Worm (Caenorhabditis elegans): ENCODE data around the gene cng-3.

Gene cng-3

DNA sequence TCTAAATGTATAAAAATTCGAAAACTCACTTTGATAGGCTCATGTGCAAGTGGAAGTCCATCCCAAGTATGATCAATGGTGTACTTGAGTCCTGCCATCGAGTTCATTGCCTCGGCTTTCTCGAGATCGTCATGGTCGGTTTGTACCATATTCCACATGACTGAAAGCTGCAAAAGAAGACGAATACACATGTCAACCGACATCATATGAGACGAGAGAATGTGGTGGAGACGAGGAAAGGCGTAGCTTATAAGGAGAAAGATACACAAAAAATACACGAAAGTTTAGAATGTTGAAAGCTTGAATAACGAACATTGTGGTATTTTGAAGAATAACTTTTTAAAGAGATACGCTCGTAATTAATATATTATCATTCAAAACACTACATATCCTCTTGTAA is 32.0 kb upstream of the cng-3 start, which contains the start of gene C33A12.3:
TSS of gene C33A12.3 (minus strand) at position 167 of the 400 bp plus-strand sequence.
- no peak for TF ChIP-seq egl-27 (tag; optimal IDR thresholded peaks at IDR 0.05)
- peak; percentile 58 for TF ChIP-seq hlh-30 (tag; optimal IDR thresholded peaks at IDR 0.05; ENCODE audit: insufficient read depth)

DNA sequence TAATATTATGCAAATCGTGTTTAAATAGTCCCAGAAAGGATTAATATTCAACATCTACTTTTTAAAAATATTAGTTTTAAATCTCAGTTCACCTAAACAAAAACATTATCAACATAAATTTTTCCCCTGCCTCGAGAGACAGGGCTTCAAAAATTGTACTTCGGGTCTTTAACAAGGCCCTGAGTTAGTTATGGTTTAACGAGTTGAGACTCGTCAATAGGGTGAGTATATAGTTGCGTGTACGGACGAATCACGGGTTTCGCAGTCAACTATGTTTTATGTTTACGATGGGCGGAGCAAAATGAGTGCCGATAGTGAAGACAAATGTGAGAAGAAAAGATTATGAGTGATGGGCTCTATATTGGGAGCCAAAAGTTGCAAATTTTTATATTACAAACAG is 30.8 kb upstream of the cng-3 start:
- TF ChIP-seq lin-38 (GFP tag; IDR thresholded peaks at IDR 0.05) (peak; percentile 2; the same call in 1 of the 2 replicates), pqm-1 (tag; optimal IDR thresholded peaks at IDR 0.05) (peak; percentile 8), hlh-11 (tag; optimal IDR thresholded peaks at IDR 0.05) (peak; percentile 19), Y75B8A.6 (GFP tag; IDR thresholded peaks at IDR 0.05) (no peak), mes-2 (tag; optimal IDR thresholded peaks at IDR 0.05; ENCODE audit: poor library complexity, severe bottlenecking) (peak; percentile 54), aha-1 (tag) (peak; percentile 99), jun-1 (tag; optimal IDR thresholded peaks at IDR 0.05) (no peak), ztf-7 (tag; optimal IDR thresholded peaks at IDR 0.05) (no peak), egl-27 (tag; optimal IDR thresholded peaks at IDR 0.05) (no peak), php-3 (GFP tag; IDR thresholded peaks at IDR 0.05) (peak; percentile 43; the same call in 1 of the 2 replicates), nhr-102 (tag; optimal IDR thresholded peaks at IDR 0.05) (peak; percentile 36), lin-39 (tag; optimal IDR thresholded peaks at IDR 0.05) (no peak), snpc-1.2 (GFP tag; IDR thresholded peaks at IDR 0.05) (0 out of 2 replicates have a peak, but pooled peaks have one; percentile 6), daf-16 (GFP tag; optimal IDR thresholded peaks at IDR 0.05) (no peak), daf-16 (tag; optimal IDR thresholded peaks at IDR 0.05) (peak; percentile 85), dve-1 (tag; optimal IDR thresholded peaks at IDR 0.05; ENCODE audit: insufficient read depth) (no peak)

DNA sequence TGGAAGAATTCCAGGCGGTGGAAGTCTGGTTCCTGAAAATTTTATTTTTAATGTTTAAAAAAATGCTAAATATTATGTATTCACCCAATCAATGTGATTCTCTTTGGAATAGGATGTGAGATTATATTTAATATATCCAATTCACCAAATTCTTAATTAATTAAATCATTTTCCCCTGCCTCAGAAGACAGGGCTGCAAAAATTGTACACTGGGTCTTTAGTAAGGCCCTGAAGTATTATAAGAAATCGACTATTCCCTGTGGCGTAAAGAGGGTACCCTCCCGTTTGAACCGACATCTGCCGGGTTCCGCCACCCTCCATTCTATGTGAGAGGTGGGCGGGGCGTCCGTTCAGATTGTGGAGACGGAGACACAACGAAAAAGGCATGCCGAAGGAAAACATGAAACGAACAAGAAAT is 30.4 kb upstream of the cng-3 start:
- peak; percentile 90 for TF ChIP-seq mes-2 (tag; optimal IDR thresholded peaks at IDR 0.05; ENCODE audit: poor library complexity, severe bottlenecking)
- TF ChIP-seq zag-1 (tag; optimal IDR thresholded peaks at IDR 0.05): no peak
- peak; percentile 95 for TF ChIP-seq snpc-4 (tag; optimal IDR thresholded peaks at IDR 0.05)
- no peak for TF ChIP-seq pqm-1 (tag; optimal IDR thresholded peaks at IDR 0.05)
- TF ChIP-seq spr-1 (tag; optimal IDR thresholded peaks at IDR 0.05): peak; percentile 27
- TF ChIP-seq lin-38 (GFP tag; IDR thresholded peaks at IDR 0.05): peak; percentile 76
- no peak for TF ChIP-seq lir-3 (tag; optimal IDR thresholded peaks at IDR 0.05)
- peak; percentile 65 for TF ChIP-seq hlh-11 (tag; optimal IDR thresholded peaks at IDR 0.05)
- TF ChIP-seq cey-2 (tag; optimal IDR thresholded peaks at IDR 0.05; ENCODE audit: borderline replicate concordance, insufficient read depth): no peak
- no peak for TF ChIP-seq F44E2.7 (GFP tag; IDR thresholded peaks at IDR 0.05)
- TF ChIP-seq ZK337.2 (GFP tag; IDR thresholded peaks at IDR 0.05): no peak
- no peak for TF ChIP-seq zip-11 (GFP tag; IDR thresholded peaks at IDR 0.05)
- TF ChIP-seq ama-1 (optimal IDR thresholded peaks at IDR 0.05): peak; percentile 52
- peak; percentile 62 for TF ChIP-seq duxl-1 (tag; optimal IDR thresholded peaks at IDR 0.05; ENCODE audit: poor library complexity)
- TF ChIP-seq ceh-82 (tag; optimal IDR thresholded peaks at IDR 0.05): no peak
- TF ChIP-seq zfp-2 (tag; optimal IDR thresholded peaks at IDR 0.05): no peak
- TF ChIP-seq dpl-1 (GFP tag; optimal IDR thresholded peaks at IDR 0.05): peak; percentile 41
- 0 out of 2 replicates have a peak, but pooled peaks have one; percentile 7 for TF ChIP-seq saeg-2 (GFP tag; IDR thresholded peaks at IDR 0.05)
- TF ChIP-seq dmd-6 (GFP tag; IDR thresholded peaks at IDR 0.05): peak; percentile 46
- no peak for TF ChIP-seq mxl-3 (GFP tag; optimal IDR thresholded peaks at IDR 0.05)
- peak; percentile 90 for TF ChIP-seq mep-1 (tag; optimal IDR thresholded peaks at IDR 0.05)
- TF ChIP-seq nhr-237 (tag; optimal IDR thresholded peaks at IDR 0.05): no peak
- TF ChIP-seq ceh-44 (GFP tag; IDR thresholded peaks at IDR 0.05): no peak
- TF ChIP-seq snpc-1.2 (GFP tag; IDR thresholded peaks at IDR 0.05): peak; percentile 50
- TF ChIP-seq F10B5.3 (tag; optimal IDR thresholded peaks at IDR 0.05): peak; percentile 86
- TF ChIP-seq nhr-6 (tag; optimal IDR thresholded peaks at IDR 0.05): peak; percentile 66
- peak; percentile 61; the same call in 1 of the 2 replicates for TF ChIP-seq arid-1 (GFP tag; conservative IDR thresholded peaks at IDR 0.05)
- no peak for TF ChIP-seq dmd-9 (GFP tag; IDR thresholded peaks at IDR 0.05)
- no peak for TF ChIP-seq daf-12 (tag; optimal IDR thresholded peaks at IDR 0.05)
- TF ChIP-seq lin-29 (GFP tag; IDR thresholded peaks at IDR 0.05): no peak
- no peak for TF ChIP-seq tag-97 (GFP tag; IDR thresholded peaks at IDR 0.05)
- no peak for TF ChIP-seq fos-1 (tag; optimal IDR thresholded peaks at IDR 0.05)
- TF ChIP-seq daf-19 (GFP tag; conservative IDR thresholded peaks at IDR 0.05): no peak; the same call in 1 of the 2 replicates
- no peak for TF ChIP-seq nhr-76 (tag; optimal IDR thresholded peaks at IDR 0.05)
- TF ChIP-seq skn-1 (tag; optimal IDR thresholded peaks at IDR 0.05): no peak
- TF ChIP-seq daf-16 (GFP tag; optimal IDR thresholded peaks at IDR 0.05): peak; percentile 5 to 13
- TF ChIP-seq daf-16 (tag; optimal IDR thresholded peaks at IDR 0.05): peak; percentile 25
